Fruit fly (Drosophila melanogaster) whole organism, embryonic: ENCODE measurements around the gene mus301.
A peak's percentile ranks its signal among the peaks of the same experiment; 100 is the strongest.

Experiments
- Antp ChIP-seq: fragments of 200-800 bp; sonication (Bioruptor generic); optimal IDR thresholded peaks from 3 replicates; lab custom pipeline; 2016; ENCODE audit warnings: missing biosample characterization, missing genetic modification characterization
- Blimp-1 ChIP-seq: fragments of 200-800 bp; sonication (Bioruptor generic); optimal IDR thresholded peaks from 3 replicates; lab custom pipeline; 2018; ENCODE audit warnings: missing biosample characterization, missing genetic modification characterization, mild to moderate bottlenecking, moderate library complexity, missing genetic modification reagents
- CG10209 ChIP-seq: fragments of 200-800 bp; sonication (Bioruptor generic); optimal IDR thresholded peaks from 3 replicates; lab custom pipeline; 2017; ENCODE audit warnings: missing biosample characterization, mild to moderate bottlenecking, missing genetic modification characterization, missing genetic modification reagents
- CG1529 ChIP-seq: fragments of 200-800 bp; sonication (Bioruptor generic); optimal IDR thresholded peaks from 3 replicates; lab custom pipeline; 2018; ENCODE audit warnings: missing biosample characterization, missing genetic modification characterization
- CG15696 ChIP-seq: fragments of 200-800 bp; sonication (Bioruptor generic); optimal IDR thresholded peaks from 2 replicates; lab custom pipeline; 2019; ENCODE audit warnings: missing biosample characterization, mild to moderate bottlenecking, missing genetic modification characterization, moderate library complexity
- CG16779 ChIP-seq: fragments of 200-800 bp; sonication (Bioruptor generic); IDR thresholded peaks from 2 replicates; pipeline ENCODE4 v1.3.6; 2022; ENCODE audit warnings: missing biosample characterization, missing genetic modification characterization
- CG16813 ChIP-seq: fragments of 200-800 bp; sonication (Bioruptor generic); IDR thresholded peaks from 3 replicates; pipeline ENCODE4 v1.3.6; 2022; ENCODE audit warnings: missing biosample characterization, missing genetic modification characterization; ENCODE audit not compliant: partially characterized antibody
- CG17359 ChIP-seq: fragments of 200-800 bp; sonication (Bioruptor generic); optimal IDR thresholded peaks from 3 replicates; lab custom pipeline; 2018; ENCODE audit warnings: missing biosample characterization, mild to moderate bottlenecking, missing genetic modification characterization, moderate library complexity
- CG2120 ChIP-seq: fragments of 200-800 bp; sonication (Bioruptor generic); optimal IDR thresholded peaks from 3 replicates; lab custom pipeline; 2016; ENCODE audit warnings: missing biosample characterization, missing genetic modification characterization
- CG2199 ChIP-seq: fragments of 200-800 bp; sonication (Bioruptor generic); IDR thresholded peaks from 3 replicates; pipeline ENCODE4 v1.3.6; 2022; ENCODE audit warnings: missing biosample characterization, missing genetic modification characterization
- CG2202 ChIP-seq: fragments of 200-800 bp; sonication (Bioruptor generic); optimal IDR thresholded peaks from 2 replicates; lab custom pipeline; 2018; ENCODE audit warnings: missing biosample characterization, mild to moderate bottlenecking, missing genetic modification characterization
- CG32772 ChIP-seq: fragments of 200-800 bp; sonication (Bioruptor generic); IDR thresholded peaks from 2 replicates; pipeline ENCODE4 v1.3.6; 2022; ENCODE audit warnings: missing biosample characterization, missing genetic modification characterization
- CG33213 ChIP-seq: fragments of 200-800 bp; sonication (Bioruptor generic); optimal IDR thresholded peaks from 3 replicates; lab custom pipeline; 2016; ENCODE audit warnings: missing biosample characterization, missing genetic modification characterization
- CG6683 ChIP-seq: fragments of 200-800 bp; sonication (Bioruptor generic); optimal IDR thresholded peaks from 2 replicates; lab custom pipeline; 2017; ENCODE audit warnings: missing biosample characterization, mild to moderate bottlenecking, missing genetic modification characterization, missing genetic modification reagents
- Ets65A ChIP-seq: fragments of 200-800 bp; sonication (Bioruptor generic); peaks from one replicate; lab custom pipeline; 2016; ENCODE audit warnings: missing biosample characterization, missing genetic modification characterization
- H15 ChIP-seq: fragments of 200-800 bp; sonication (Bioruptor generic); IDR thresholded peaks from 3 replicates; pipeline ENCODE4 v1.3.6; 2022; ENCODE audit warnings: missing biosample characterization, missing genetic modification characterization
- HmgZ ChIP-seq: fragments of 200-800 bp; sonication (Bioruptor generic); optimal IDR thresholded peaks from 2 replicates; lab custom pipeline; 2018; ENCODE audit warnings: missing biosample characterization, mild to moderate bottlenecking, missing genetic modification characterization
- Hmx ChIP-seq: fragments of 200-800 bp; sonication (Bioruptor generic); optimal IDR thresholded peaks from 2 replicates; lab custom pipeline; 2016; ENCODE audit warnings: missing biosample characterization, missing genetic modification characterization
- Max ChIP-seq: fragments of 200-800 bp; sonication (Bioruptor generic); optimal IDR thresholded peaks from 2 replicates; lab custom pipeline; 2016; ENCODE audit warnings: missing biosample characterization, mild to moderate bottlenecking, missing genetic modification characterization
- Med ChIP-seq: fragments of 200-800 bp; sonication (Bioruptor generic); peaks from one replicate; lab custom pipeline; 2016; ENCODE audit warnings: missing biosample characterization, missing genetic modification characterization, mild to moderate bottlenecking, inconsistent platforms, moderate library complexity
- Pdp1 ChIP-seq, 2 experiments: fragments of 200-800 bp; sonication (Bioruptor generic); optimal IDR thresholded peaks; 3 replicates each; lab custom pipeline; 2016; ENCODE audit warnings: missing biosample characterization in 2 of 2, missing genetic modification characterization in 2 of 2, mild to moderate bottlenecking in 1 of 2, moderate library complexity in 1 of 2
- Rfx ChIP-seq: fragments of 200-800 bp; sonication (Bioruptor generic); IDR thresholded peaks from 2 replicates; pipeline ENCODE4 v1.3.6; 2022; ENCODE audit warnings: missing biosample characterization, missing genetic modification characterization
- Scr ChIP-seq: fragments of 200-800 bp; sonication (Bioruptor generic); IDR thresholded peaks from 2 replicates; pipeline ENCODE4 v1.3.6; 2022; ENCODE audit warnings: missing biosample characterization, missing genetic modification characterization; ENCODE audit not compliant: partially characterized antibody
- Side ChIP-seq: fragments of 200-800 bp; sonication (Bioruptor generic); optimal IDR thresholded peaks from 2 replicates; lab custom pipeline; 2016; ENCODE audit warnings: missing biosample characterization, missing genetic modification characterization
- Sry-δ ChIP-seq: fragments of 200-800 bp; sonication (Bioruptor generic); optimal IDR thresholded peaks from 2 replicates; lab custom pipeline; 2016; ENCODE audit warnings: missing biosample characterization, missing genetic modification characterization
- Trl ChIP-seq, 3 experiments: fragments of >200 bp in 2 of 3; fragments of 200-800 bp in 1 of 3; sonication (Bioruptor generic) in 1 of 3; optimal IDR thresholded peaks; 2 replicates in 1 of 3; 3 replicates in 2 of 3; lab custom pipeline; 2016 to 2017; ENCODE audit warnings: missing biosample characterization in 1 of 3, missing genetic modification characterization in 1 of 3
- abd-A ChIP-seq: fragments of 200-800 bp; sonication (Bioruptor generic); optimal IDR thresholded peaks from 3 replicates; lab custom pipeline; 2019; ENCODE audit warnings: missing biosample characterization, mild to moderate bottlenecking, missing genetic modification characterization, moderate library complexity
- ac ChIP-seq: fragments of 200-800 bp; sonication (Bioruptor generic); optimal IDR thresholded peaks from 3 replicates; lab custom pipeline; 2017; ENCODE audit warnings: missing biosample characterization, mild to moderate bottlenecking, missing genetic modification characterization
- amos ChIP-seq: fragments of 200-800 bp; sonication (Bioruptor generic); IDR thresholded peaks from 2 replicates; pipeline ENCODE4 v1.3.6; 2022; ENCODE audit warnings: missing biosample characterization, missing genetic modification characterization; ENCODE audit not compliant: partially characterized antibody
- bab2 ChIP-seq: fragments of 200-800 bp; sonication (Bioruptor generic); optimal IDR thresholded peaks from 2 replicates; lab custom pipeline; 2016; ENCODE audit warnings: missing biosample characterization, missing genetic modification characterization
- ci ChIP-seq: fragments of 200-800 bp; sonication (Bioruptor generic); IDR thresholded peaks from 3 replicates; pipeline ENCODE4 v1.3.6; 2022; ENCODE audit warnings: missing biosample characterization, missing genetic modification characterization
- dm ChIP-seq: fragments of 200-800 bp; sonication (Bioruptor generic); optimal IDR thresholded peaks from 3 replicates; lab custom pipeline; 2016; ENCODE audit warnings: missing biosample characterization, missing genetic modification characterization
- ems ChIP-seq: fragments of 200-800 bp; sonication (Bioruptor generic); optimal IDR thresholded peaks from 3 replicates; lab custom pipeline; 2016; ENCODE audit warnings: missing biosample characterization, missing genetic modification characterization
- eyg ChIP-seq: fragments of 200-800 bp; sonication (Bioruptor generic); optimal IDR thresholded peaks from 3 replicates; lab custom pipeline; 2016; ENCODE audit warnings: missing biosample characterization, missing genetic modification characterization
- fu2 ChIP-seq: fragments of 200-800 bp; sonication (Bioruptor generic); optimal IDR thresholded peaks from 2 replicates; lab custom pipeline; 2016; ENCODE audit warnings: missing biosample characterization, missing genetic modification characterization
- gem ChIP-seq: fragments of 200-800 bp; sonication (Bioruptor generic); optimal IDR thresholded peaks from 2 replicates; lab custom pipeline; 2019; ENCODE audit warnings: missing biosample characterization, mild to moderate bottlenecking, missing genetic modification characterization, moderate library complexity
- her ChIP-seq: fragments of 200-800 bp; sonication (Bioruptor generic); optimal IDR thresholded peaks from 2 replicates; lab custom pipeline; 2016; ENCODE audit warnings: missing biosample characterization, missing genetic modification characterization
- kah ChIP-seq: fragments of 200-800 bp; sonication (Bioruptor generic); optimal IDR thresholded peaks from 2 replicates; lab custom pipeline; 2018; ENCODE audit warnings: missing biosample characterization, mild to moderate bottlenecking, missing genetic modification characterization
- kay ChIP-seq: fragments of 200-800 bp; sonication (Bioruptor generic); optimal IDR thresholded peaks from 2 replicates; lab custom pipeline; 2016; ENCODE audit warnings: missing biosample characterization, missing genetic modification characterization
- maf-S ChIP-seq: fragments of 200-800 bp; sonication (Bioruptor generic); optimal IDR thresholded peaks from 2 replicates; lab custom pipeline; 2016; ENCODE audit warnings: missing biosample characterization, missing genetic modification characterization
- nmo ChIP-seq: fragments of 200-800 bp; sonication (Bioruptor generic); optimal IDR thresholded peaks from 2 replicates; lab custom pipeline; 2018; ENCODE audit warnings: missing biosample characterization, mild to moderate bottlenecking, missing genetic modification characterization, moderate library complexity
- pho ChIP-seq: fragments of 200-800 bp; sonication (Bioruptor generic); optimal IDR thresholded peaks from 2 replicates; lab custom pipeline; 2016; ENCODE audit warnings: missing biosample characterization, missing genetic modification characterization
- phol ChIP-seq: fragments of 200-800 bp; sonication (Bioruptor generic); optimal IDR thresholded peaks from 3 replicates; lab custom pipeline; 2018; ENCODE audit warnings: missing biosample characterization, mild to moderate bottlenecking, missing genetic modification characterization, moderate library complexity
- row ChIP-seq: fragments of 200-800 bp; sonication (Bioruptor generic); IDR thresholded peaks from 3 replicates; pipeline ENCODE4 v1.3.6; 2022; ENCODE audit warnings: missing biosample characterization, missing genetic modification characterization
- salm ChIP-seq: fragments of 200-800 bp; sonication (Bioruptor generic); optimal IDR thresholded peaks from 2 replicates; lab custom pipeline; 2018; ENCODE audit warnings: missing biosample characterization, mild to moderate bottlenecking, missing genetic modification characterization
- so ChIP-seq: fragments of 200-800 bp; sonication (Bioruptor generic); IDR thresholded peaks from 3 replicates; pipeline ENCODE4 v1.3.6; 2022; ENCODE audit warnings: missing biosample characterization, missing genetic modification characterization
- sob ChIP-seq: fragments of 200-800 bp; sonication (Bioruptor generic); IDR thresholded peaks from 2 replicates; pipeline ENCODE4 v1.3.6; 2022; ENCODE audit warnings: missing biosample characterization, missing genetic modification characterization
- sug ChIP-seq: fragments of 200-800 bp; optimal IDR thresholded peaks from 2 replicates; lab custom pipeline; 2019; ENCODE audit warnings: missing biosample characterization, mild to moderate bottlenecking, missing genetic modification characterization, moderate library complexity
- vfl ChIP-seq: fragments of 200-800 bp; sonication (Bioruptor generic); optimal IDR thresholded peaks from 2 replicates; lab custom pipeline; 2016; ENCODE audit warnings: missing biosample characterization, missing genetic modification characterization
- vnd ChIP-seq: fragments of 200-800 bp; sonication (Bioruptor generic); IDR thresholded peaks from 3 replicates; pipeline ENCODE4 v1.3.6; 2022; ENCODE audit warnings: missing biosample characterization, missing genetic modification characterization; ENCODE audit not compliant: partially characterized antibody

Gene mus301

DNA sequence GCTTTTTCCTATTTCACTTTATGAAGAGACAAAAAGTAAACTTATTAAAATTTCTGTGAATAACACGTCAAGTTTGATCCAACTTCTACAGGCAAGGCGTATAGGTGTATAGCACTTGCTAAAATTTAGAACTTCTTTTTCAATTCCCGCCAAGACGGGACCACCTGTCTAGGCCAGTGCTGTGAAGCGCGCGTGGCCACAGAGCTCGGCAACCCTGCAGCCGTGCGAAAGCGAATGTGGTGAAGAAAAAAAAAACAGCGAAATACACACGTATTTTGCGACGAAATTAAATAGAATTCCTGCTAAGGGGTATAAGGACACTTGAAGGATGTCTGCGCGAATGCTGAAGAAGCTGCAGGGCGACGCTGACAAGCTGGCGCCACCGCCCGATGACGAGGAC, 27.4 kb upstream of the mus301 start, which contains the start of gene Nulp1 (continued):
- TF ChIP-seq kah (GFP tag; lab: Kevin White, UChicago): peak; percentile 97
- peak; percentile 16; the same call in 1 of the 2 replicates for TF ChIP-seq amos
- TF ChIP-seq Antp: peak; percentile 49
- peak; percentile 94 for TF ChIP-seq Ets65A (GFP tag; lab: Kevin White, UChicago)
- TF ChIP-seq vfl (GFP tag; lab: Kevin White, UChicago): no peak
- no peak for TF ChIP-seq CG2202 (tag; lab: Kevin White, UChicago)
- TF ChIP-seq Pdp1 (GFP tag; optimal IDR thresholded peaks at IDR 0.05; lab: Kevin White, UChicago): peak in 1 of 2 experiments; percentile 13
- no peak for TF ChIP-seq ems
- TF ChIP-seq Max: peak; percentile 37
- TF ChIP-seq CG32772 (GFP tag; lab: Robert Waterston, UW): peak; percentile 70
- TF ChIP-seq CG1529 (GFP tag; lab: Kevin White, UChicago): no peak
- peak; percentile 33 for TF ChIP-seq Sry-δ (GFP tag; lab: Kevin White, UChicago)
- TF ChIP-seq ac: no peak
- TF ChIP-seq phol (tag; lab: Kevin White, UChicago): peak; percentile 14
- TF ChIP-seq ci: peak; percentile 85
- TF ChIP-seq sob (GFP tag; lab: Robert Waterston, UW): peak; percentile 41
- no peak for TF ChIP-seq pho (GFP tag; lab: Kevin White, UChicago)
- TF ChIP-seq sug (tag; lab: Kevin White, UChicago): peak; percentile 70
- TF ChIP-seq Med: peak; percentile 89
- TF ChIP-seq CG10209: no peak
- peak; percentile 44 for TF ChIP-seq her (GFP tag; lab: Kevin White, UChicago)
- TF ChIP-seq row (GFP tag; lab: Robert Waterston, UW): peak; percentile 43; the same call in 1 of the 3 replicates
- 0 out of 3 replicates have a peak, but pooled peaks have one; percentile 15 for TF ChIP-seq vnd (GFP tag; lab: Robert Waterston, UW)
- TF ChIP-seq CG16813 (GFP tag; lab: Robert Waterston, UW): peak; percentile 12; the same call in 1 of the 3 replicates
- no peak for TF ChIP-seq CG16779 (GFP tag; lab: Robert Waterston, UW)
- TF ChIP-seq Rfx: peak; percentile 69
- peak; percentile 30 for TF ChIP-seq fu2 (GFP tag; lab: Kevin White, UChicago)
- TF ChIP-seq kay (GFP tag; lab: Kevin White, UChicago): no peak
- TF ChIP-seq maf-S: peak; percentile 27
- TF ChIP-seq CG15696 (tag; lab: Kevin White, UChicago): no peak
- peak; percentile 2 for TF ChIP-seq nmo (GFP tag; lab: Kevin White, UChicago)
- TF ChIP-seq bab2 (GFP tag; lab: Kevin White, UChicago): peak; percentile 5
- peak; percentile 26 for TF ChIP-seq Side
- peak; percentile 28 for TF ChIP-seq Scr (GFP tag; lab: Robert Waterston, UW)
- no peak for TF ChIP-seq Trl (optimal IDR thresholded peaks at IDR 0.05; lab: Kevin White, UChicago)
- TF ChIP-seq Trl (GFP tag; optimal IDR thresholded peaks at IDR 0.05; lab: Kevin White, UChicago): peak; percentile 34
- peak; percentile 68 for TF ChIP-seq CG2120 (GFP tag; lab: Kevin White, UChicago)
- peak; percentile 9 for TF ChIP-seq eyg (GFP tag; lab: Kevin White, UChicago)
- TF ChIP-seq CG17359 (tag; lab: Kevin White, UChicago): peak; percentile 64
- TF ChIP-seq, all 482 proteins: peak for 106

DNA sequence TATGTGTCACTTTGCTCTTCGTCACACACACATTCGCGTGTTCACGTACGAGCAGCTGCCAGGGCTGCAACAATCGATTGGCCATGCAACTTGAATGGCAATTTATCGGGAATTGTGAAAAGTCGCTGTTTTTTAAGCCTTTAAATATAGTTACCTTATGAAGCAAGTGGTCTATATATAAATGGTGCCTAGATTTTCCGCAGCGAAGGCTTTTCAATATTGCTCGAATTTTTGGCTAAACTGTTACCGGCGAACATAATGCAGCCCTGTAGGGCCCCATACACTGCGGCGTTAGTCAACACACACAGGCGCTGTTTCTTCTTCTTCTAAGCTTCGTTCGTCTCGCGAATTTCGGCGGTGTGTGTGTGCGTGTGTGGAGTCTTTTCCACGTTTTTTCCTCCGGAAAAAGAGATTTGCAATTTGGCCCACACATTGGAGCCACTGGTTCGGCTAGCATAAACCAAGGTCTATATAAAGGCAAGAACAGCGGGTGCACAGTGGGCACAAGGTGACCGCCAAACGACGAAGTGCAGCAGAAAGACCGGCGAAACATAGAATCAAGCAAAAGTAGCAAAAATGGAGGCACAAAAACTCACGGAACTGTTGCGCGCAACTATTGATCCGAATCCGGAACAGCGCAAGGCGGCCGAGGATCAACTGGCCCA, 21.6 kb upstream of the mus301 start, which contains the start of the genes Arp3 and msk:
Gene Arp3, minus strand, starts transcription at position 39 of the 665 bp plus-strand sequence.
Gene msk, plus strand, starts transcription at position 316 of the 665 bp plus-strand sequence.
- TF ChIP-seq Blimp-1 (GFP tag; lab: Kevin White, UChicago) (no peak), CG33213 (GFP tag; lab: Kevin White, UChicago) (peak; percentile 85), abd-A (tag; lab: Kevin White, UChicago) (no peak), dm (GFP tag; lab: Kevin White, UChicago) (peak; percentile 94), CG2199 (GFP tag; lab: Robert Waterston, UW) (0 out of 3 replicates have a peak, but pooled peaks have one; percentile 55), amos (0 out of 2 replicates have a peak, but pooled peaks have one; percentile 49), salm (peak; percentile 58), H15 (GFP tag; lab: Robert Waterston, UW) (peak; percentile 74; the same call in 2 of the 3 replicates), Hmx (GFP tag; lab: Kevin White, UChicago) (no peak), phol (tag; lab: Kevin White, UChicago) (peak; percentile 88), so (GFP tag; lab: Robert Waterston, UW) (no peak; the same call in 2 of the 3 replicates), CG6683 (GFP tag; lab: Kevin White, UChicago) (peak; percentile 49), gem (peak; percentile 78), HmgZ (tag; lab: Kevin White, UChicago) (peak; percentile 92)
